Fruit fly (Drosophila melanogaster) Kc167 (cell line): Measurements from ENCODE around the gene CG2747.

Experiments used
- Myc ChIP-seq: fragments of >200 bp; optimal IDR thresholded peaks from 2 replicates; lab custom pipeline; 2017; ENCODE audit warnings: missing external identifiers
- Sin3A ChIP-seq: fragments of >200 bp; optimal IDR thresholded peaks from 2 replicates; lab custom pipeline; 2018; ENCODE audit warnings: missing external identifiers
- h ChIP-seq: fragments of >200 bp; optimal IDR thresholded peaks from 3 replicates; lab custom pipeline; 2018; ENCODE audit warnings: missing external identifiers
- psq ChIP-seq: fragments of >200 bp; optimal IDR thresholded peaks from 2 replicates; lab custom pipeline; 2017; ENCODE audit warnings: missing external identifiers
- ttk ChIP-seq: sonication (Bioruptor generic); optimal IDR thresholded peaks from 2 replicates; lab custom pipeline; 2017; ENCODE audit warnings: missing external identifiers

DNA sequence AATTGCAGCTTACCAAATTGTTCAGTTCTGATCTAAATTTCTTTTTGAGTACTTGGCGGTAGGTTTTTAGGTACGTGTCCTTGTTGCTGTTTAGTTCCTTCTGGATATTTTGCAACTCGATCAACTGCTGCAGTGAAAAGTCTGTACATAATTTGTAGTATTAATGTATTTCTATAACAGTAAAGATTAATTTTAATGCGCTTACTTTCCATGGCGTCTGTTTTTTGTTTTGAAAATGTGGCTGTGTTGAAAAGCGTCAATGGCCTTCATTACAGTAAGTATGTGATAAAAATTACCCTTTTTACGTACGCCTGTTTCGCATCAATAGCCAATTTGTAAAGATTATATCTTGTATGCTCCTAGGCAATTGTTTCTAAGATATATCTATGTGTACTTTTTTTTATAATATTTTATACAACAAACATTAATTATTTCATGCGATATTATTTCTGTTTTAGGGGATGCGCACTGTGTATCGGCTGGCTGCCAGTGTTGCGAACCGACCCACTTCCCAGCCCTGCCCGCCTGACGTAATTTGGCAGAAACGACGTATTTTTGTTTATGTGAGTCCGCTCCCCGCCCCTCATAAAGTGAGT is 29.4 kb downstream of the CG2747 start, which contains the start of the genes Kmn2 and CG2698:
- TF ChIP-seq ttk (lab: Kevin White, UChicago) (no peak), h (lab: Kevin White, UChicago) (no peak), psq (no peak), Myc (lab: Kevin White, UChicago) (no peak), Sin3A (lab: Kevin White, UChicago) (no peak)
